Worm (Caenorhabditis elegans): ENCODE results near the gene srw-135.

srw-135 gene

ce11 chrV:3028205-3028604 lies 16.9 kb upstream of the srw-135 start, which contains the start of gene asp-7:
Gene asp-7 (plus strand): TSS chrV:3028285.
- TF ChIP-seq mab-5 (tag; optimal IDR thresholded peaks at IDR 0.05) = no peak
- TF ChIP-seq mep-1 (tag; optimal IDR thresholded peaks at IDR 0.05) = no peak
- no peak for TF ChIP-seq unc-39 (tag; optimal IDR thresholded peaks at IDR 0.05)
- no peak for TF ChIP-seq hlh-1 (tag; optimal IDR thresholded peaks at IDR 0.05)
- no peak for TF ChIP-seq ztf-11 (tag; optimal IDR thresholded peaks at IDR 0.05)
- no peak for TF ChIP-seq M03D4.4 (tag; optimal IDR thresholded peaks at IDR 0.05)
- TF ChIP-seq drap-1 (GFP tag; optimal IDR thresholded peaks at IDR 0.05) = no peak
- no peak for TF ChIP-seq nhr-12 (tag; optimal IDR thresholded peaks at IDR 0.05)
- no peak for TF ChIP-seq mls-2 (tag; optimal IDR thresholded peaks at IDR 0.05)
- TF ChIP-seq ceh-43 (GFP tag; optimal IDR thresholded peaks at IDR 0.05) = no peak

- no peak for TF ChIP-seq unc-62 (GFP tag; optimal IDR thresholded peaks at IDR 0.05)
- TF ChIP-seq ztf-11 (tag; optimal IDR thresholded peaks at IDR 0.05) = no peak
- TF ChIP-seq elt-3 (tag; optimal IDR thresholded peaks at IDR 0.05) = no peak
- no peak for TF ChIP-seq mab-5 (tag; optimal IDR thresholded peaks at IDR 0.05)
- no peak for TF ChIP-seq nhr-12 (tag; optimal IDR thresholded peaks at IDR 0.05)
- TF ChIP-seq ham-2 (GFP tag; optimal IDR thresholded peaks at IDR 0.05) = no peak
- no peak for TF ChIP-seq hlh-1 (tag; optimal IDR thresholded peaks at IDR 0.05)
- TF ChIP-seq ceh-43 (GFP tag; optimal IDR thresholded peaks at IDR 0.05) = no peak
- no peak for TF ChIP-seq elt-1 (tag; optimal IDR thresholded peaks at IDR 0.05; ENCODE audit: borderline replicate concordance, insufficient read depth)
- no peak for TF ChIP-seq zip-8 (tag; optimal IDR thresholded peaks at IDR 0.05)
- TF ChIP-seq M03D4.4 (tag; optimal IDR thresholded peaks at IDR 0.05) = no peak
- TF ChIP-seq unc-120 (tag; optimal IDR thresholded peaks at IDR 0.05; ENCODE audit: poor library complexity, severe bottlenecking) = no peak
- no peak for TF ChIP-seq nhr-76 (tag; optimal IDR thresholded peaks at IDR 0.05)
- TF ChIP-seq mep-1 (tag; optimal IDR thresholded peaks at IDR 0.05) = no peak
- TF ChIP-seq bed-3 (GFP tag; optimal IDR thresholded peaks at IDR 0.05) = no peak
Measured at ce11 chrV:3024274-3024673, 13.0 kb upstream of the srw-135 start, which contains the start of gene asp-8. Gene asp-8 (plus strand): TSS chrV:3024549.

- no peak for TF ChIP-seq blmp-1 (tag; optimal IDR thresholded peaks at IDR 0.05)
- no peak for TF ChIP-seq ces-1 (GFP tag; optimal IDR thresholded peaks at IDR 0.05)
- no peak for TF ChIP-seq ztf-11 (tag; optimal IDR thresholded peaks at IDR 0.05)
- no peak for TF ChIP-seq nhr-28 (tag; optimal IDR thresholded peaks at IDR 0.05)
- TF ChIP-seq nhr-2 (tag; optimal IDR thresholded peaks at IDR 0.05) = no peak
- TF ChIP-seq elt-1 (tag; optimal IDR thresholded peaks at IDR 0.05; ENCODE audit: borderline replicate concordance, insufficient read depth) = no peak
- no peak for TF ChIP-seq lin-32 (GFP tag; optimal IDR thresholded peaks at IDR 0.05)
- no peak for TF ChIP-seq nhr-76 (tag; optimal IDR thresholded peaks at IDR 0.05)
- TF ChIP-seq drap-1 (GFP tag; optimal IDR thresholded peaks at IDR 0.05) = no peak
- no peak for TF ChIP-seq unc-62 (GFP tag; optimal IDR thresholded peaks at IDR 0.05)
- TF ChIP-seq ceh-39 (tag; optimal IDR thresholded peaks at IDR 0.05) = no peak
- TF ChIP-seq tbx-8 (GFP tag; optimal IDR thresholded peaks at IDR 0.05) = no peak
- TF ChIP-seq M03D4.4 (tag; optimal IDR thresholded peaks at IDR 0.05) = no peak
- no peak for TF ChIP-seq mab-5 (tag; optimal IDR thresholded peaks at IDR 0.05)
Measured at ce11 chrV:3021306-3021705, 10.0 kb upstream of the srw-135 start, which contains the start of gene irld-12. Gene irld-12 (minus strand): TSS chrV:3021406.

ce11 chrV:3017930-3018329 lies 6.6 kb upstream of the srw-135 start:
- TF ChIP-seq bed-3 (GFP tag; optimal IDR thresholded peaks at IDR 0.05) (no peak), nhr-237 (tag; optimal IDR thresholded peaks at IDR 0.05) (no peak), flh-1 (GFP tag; optimal IDR thresholded peaks at IDR 0.05) (no peak), mab-5 (tag; optimal IDR thresholded peaks at IDR 0.05) (no peak), pha-4 (tag; optimal IDR thresholded peaks at IDR 0.05) (no peak), snpc-4 (tag; optimal IDR thresholded peaks at IDR 0.05) (no peak), lin-32 (GFP tag; optimal IDR thresholded peaks at IDR 0.05) (no peak), ceh-83 (GFP tag; optimal IDR thresholded peaks at IDR 0.05) (no peak), cnd-1 (tag; optimal IDR thresholded peaks at IDR 0.05) (no peak), nhr-2 (tag; optimal IDR thresholded peaks at IDR 0.05) (no peak), M03D4.4 (tag; optimal IDR thresholded peaks at IDR 0.05) (no peak)

- TF ChIP-seq flh-1 (GFP tag; optimal IDR thresholded peaks at IDR 0.05) = no peak
- TF ChIP-seq zip-8 (tag; optimal IDR thresholded peaks at IDR 0.05) = no peak
- TF ChIP-seq snpc-4 (tag; optimal IDR thresholded peaks at IDR 0.05) = no peak
- TF ChIP-seq nhr-237 (tag; optimal IDR thresholded peaks at IDR 0.05) = no peak
- no peak for TF ChIP-seq nhr-12 (tag; optimal IDR thresholded peaks at IDR 0.05)
- TF ChIP-seq lin-32 (GFP tag; optimal IDR thresholded peaks at IDR 0.05) = no peak
- no peak for TF ChIP-seq tbx-8 (GFP tag; optimal IDR thresholded peaks at IDR 0.05)
- TF ChIP-seq mep-1 (tag; optimal IDR thresholded peaks at IDR 0.05) = no peak
- no peak for TF ChIP-seq sptf-1 (tag; optimal IDR thresholded peaks at IDR 0.05)
- no peak for TF ChIP-seq pha-4 (tag; optimal IDR thresholded peaks at IDR 0.05)
- TF ChIP-seq ces-1 (GFP tag; optimal IDR thresholded peaks at IDR 0.05) = no peak
- no peak for TF ChIP-seq ham-2 (GFP tag; optimal IDR thresholded peaks at IDR 0.05)
Measured at ce11 chrV:3014185-3014584, 2.9 kb upstream of the srw-135 start, which contains the start of gene K12D9.1. Gene K12D9.1 (plus strand): TSS chrV:3014485.

Measured in whole organism, mixed stage, embryonic.